Fruit fly (Drosophila melanogaster) Kc167 (cell line): ENCODE measurements around the gene pes.

Experiments used
- Myc ChIP-seq: fragments of >200 bp; optimal IDR thresholded peaks from 2 replicates; lab custom pipeline; 2017; ENCODE audit warnings: missing external identifiers
- h ChIP-seq: fragments of >200 bp; optimal IDR thresholded peaks from 3 replicates; lab custom pipeline; 2018; ENCODE audit warnings: missing external identifiers
- insv ChIP-seq: fragments of >200 bp; optimal IDR thresholded peaks from 3 replicates; lab custom pipeline; 2018; ENCODE audit warnings: missing external identifiers
- psq ChIP-seq: fragments of >200 bp; optimal IDR thresholded peaks from 2 replicates; lab custom pipeline; 2017; ENCODE audit warnings: missing external identifiers

- TF ChIP-seq h (lab: Kevin White, UChicago) (no peak), psq (lab: Kevin White, UChicago) (no peak), Myc (lab: Kevin White, UChicago) (no peak), insv (no peak)
Observed at dm6 chr2L:7953371-7954017, 40.5 kb downstream of the pes start.
